Worm (Caenorhabditis elegans) whole organism, L4 larva: Measurements from ENCODE around the gene gcy-32.
A peak's percentile ranks its signal among the peaks of the same experiment; 100 is the strongest.

Experiments used
- F26F4.8 ChIP-seq: fragments of 200-800 bp; sonication (Bioruptor generic); conservative IDR thresholded peaks from 2 replicates; pipeline ENCODE4 v1.3.6; 2022; ENCODE audit warnings: missing genetic modification characterization, missing compliant biosample characterization
- F49E8.2 ChIP-seq: sonication (generic microtip); optimal IDR thresholded peaks from 2 replicates; lab custom pipeline; 2016; ENCODE audit warnings: missing compliant biosample characterization, mild to moderate bottlenecking, missing genetic modification characterization, borderline replicate concordance
- R02D3.7 ChIP-seq: fragments of 150-350 bp; sonication (generic microtip); optimal IDR thresholded peaks from 3 replicates; lab custom pipeline; 2014; ENCODE audit warnings: missing biosample characterization, missing genetic modification characterization
- T20F7.1 ChIP-seq: fragments of 200-800 bp; sonication (Bioruptor generic); optimal IDR thresholded peaks from 2 replicates; lab custom pipeline; 2018; ENCODE audit warnings: mild to moderate bottlenecking, missing genetic modification characterization, missing compliant biosample characterization
- T26A8.4 ChIP-seq: fragments of 200-800 bp; sonication (Bioruptor generic); IDR thresholded peaks from 2 replicates; pipeline ENCODE4 v1.3.6; 2022; ENCODE audit warnings: missing genetic modification characterization, missing compliant biosample characterization
- Y105C5A.15 ChIP-seq: fragments of 200-800 bp; sonication (Bioruptor generic); IDR thresholded peaks from 2 replicates; pipeline ENCODE4 v1.3.6; 2022; ENCODE audit warnings: missing genetic modification characterization, missing compliant biosample characterization
- ZK337.2 ChIP-seq: fragments of 200-800 bp; sonication (Bioruptor generic); IDR thresholded peaks from 2 replicates; pipeline ENCODE4 v1.3.6; 2022; ENCODE audit warnings: missing genetic modification reagents, missing genetic modification characterization, missing compliant biosample characterization
- aha-1 ChIP-seq: fragments of 150-350 bp; peaks from one replicate; lab custom pipeline; 2014; ENCODE audit warnings: missing biosample characterization, missing genetic modification characterization
- ceh-32 ChIP-seq: sonication (generic microtip); optimal IDR thresholded peaks from 2 replicates; lab custom pipeline; 2016; ENCODE audit warnings: mild to moderate bottlenecking, missing genetic modification characterization, missing compliant biosample characterization; ENCODE audit not compliant: poor library complexity
- cey-2 ChIP-seq: sonication (generic microtip); optimal IDR thresholded peaks from 3 replicates; lab custom pipeline; 2017; ENCODE audit warnings: missing genetic modification characterization, mild to moderate bottlenecking, missing compliant biosample characterization, antibody characterized with exemption, borderline replicate concordance; ENCODE audit not compliant: insufficient read depth
- daf-12 ChIP-seq: fragments of 150-350 bp; optimal IDR thresholded peaks from 2 replicates; lab custom pipeline; 2014; ENCODE audit warnings: missing biosample characterization, missing genetic modification reagents, missing genetic modification characterization
- daf-16 ChIP-seq, 3 experiments: sonication (generic microtip); optimal IDR thresholded peaks; 2 replicates each; lab custom pipeline; 2016 to 2017; ENCODE audit warnings: missing genetic modification characterization in 3 of 3, missing genetic modification reagents in 3 of 3, mild to moderate bottlenecking in 2 of 3, missing compliant biosample characterization in 2 of 3, missing biosample characterization in 1 of 3, moderate library complexity in 1 of 3
- daf-19 ChIP-seq: fragments of 200-800 bp; sonication (Bioruptor generic); conservative IDR thresholded peaks from 2 replicates; pipeline ENCODE4 v1.3.6; 2022; ENCODE audit warnings: missing genetic modification characterization, missing compliant biosample characterization
- daf-8 ChIP-seq: fragments of 200-800 bp; sonication (Bioruptor generic); IDR thresholded peaks from 2 replicates; pipeline ENCODE4 v1.3.6; 2022; ENCODE audit warnings: missing genetic modification characterization, missing compliant biosample characterization
- dmd-8 ChIP-seq: fragments of 200-800 bp; sonication (Bioruptor generic); IDR thresholded peaks from 2 replicates; pipeline ENCODE4 v1.3.6; 2022; ENCODE audit warnings: missing genetic modification characterization, missing compliant biosample characterization
- dmd-9 ChIP-seq: fragments of 200-800 bp; sonication (Bioruptor generic); IDR thresholded peaks from 2 replicates; pipeline ENCODE4 v1.3.6; 2022; ENCODE audit warnings: missing genetic modification reagents, missing genetic modification characterization, missing compliant biosample characterization
- dpl-1 ChIP-seq: fragments of 150-350 bp; optimal IDR thresholded peaks from 2 replicates; lab custom pipeline; 2014; ENCODE audit warnings: missing biosample characterization, missing genetic modification reagents, missing genetic modification characterization
- egl-43 ChIP-seq: fragments of 200-800 bp; sonication (Bioruptor generic); IDR thresholded peaks from 2 replicates; pipeline ENCODE4 v1.3.6; 2022; ENCODE audit warnings: missing genetic modification reagents, missing genetic modification characterization, missing compliant biosample characterization
- fos-1 ChIP-seq: fragments of 150-350 bp; optimal IDR thresholded peaks from 2 replicates; lab custom pipeline; 2014; ENCODE audit warnings: missing biosample characterization, missing genetic modification characterization
- gei-8 ChIP-seq: fragments of 200-800 bp; sonication (Bioruptor generic); optimal IDR thresholded peaks from 2 replicates; lab custom pipeline; 2018; ENCODE audit warnings: mild to moderate bottlenecking, missing genetic modification characterization, missing compliant biosample characterization
- hif-1 ChIP-seq, 2 experiments: sonication (generic microtip); optimal IDR thresholded peaks; 2 replicates each; lab custom pipeline; 2016 to 2017; ENCODE audit warnings: missing compliant biosample characterization in 2 of 2, missing genetic modification characterization in 2 of 2, missing genetic modification reagents in 2 of 2, missing genotype in 2 of 2, mild to moderate bottlenecking in 1 of 2
- hlh-11 ChIP-seq: fragments of 200-800 bp; sonication (Bioruptor generic); optimal IDR thresholded peaks from 2 replicates; lab custom pipeline; 2018; ENCODE audit warnings: mild to moderate bottlenecking, missing genetic modification characterization, missing compliant biosample characterization
- hlh-30 ChIP-seq: sonication (generic microtip); optimal IDR thresholded peaks from 2 replicates; lab custom pipeline; 2017; ENCODE audit warnings: antibody characterized with exemption, mild to moderate bottlenecking, missing genetic modification characterization, missing compliant biosample characterization; ENCODE audit not compliant: insufficient read depth
- jun-1 ChIP-seq: fragments of 150-350 bp; optimal IDR thresholded peaks from 2 replicates; lab custom pipeline; 2014; ENCODE audit warnings: missing biosample characterization, missing genetic modification reagents, missing genetic modification characterization
- lim-7 ChIP-seq: fragments of 200-800 bp; sonication (Bioruptor generic); IDR thresholded peaks from 2 replicates; pipeline ENCODE4 v1.3.6; 2022; ENCODE audit warnings: missing genetic modification characterization, missing compliant biosample characterization
- lin-15B ChIP-seq: fragments of 150-350 bp; sonication (generic microtip); optimal IDR thresholded peaks from 3 replicates; lab custom pipeline; 2014; ENCODE audit warnings: missing biosample characterization, missing genetic modification characterization
- lin-29 ChIP-seq: fragments of 200-800 bp; sonication (Bioruptor generic); IDR thresholded peaks from 2 replicates; pipeline ENCODE4 v1.3.6; 2022; ENCODE audit warnings: missing genetic modification reagents, missing genetic modification characterization, missing compliant biosample characterization
- lir-3 ChIP-seq: sonication (generic microtip); optimal IDR thresholded peaks from 2 replicates; lab custom pipeline; 2016; ENCODE audit warnings: mild to moderate bottlenecking, missing genetic modification characterization, missing compliant biosample characterization
- lsy-2 ChIP-seq, 2 experiments: fragments of 150-350 bp in 1 of 2; sonication (generic microtip) in 1 of 2; optimal IDR thresholded peaks; 2 replicates each; lab custom pipeline; 2014 to 2017; ENCODE audit warnings: missing biosample characterization in 2 of 2, missing genetic modification characterization in 2 of 2
- madf-5 ChIP-seq, 2 experiments: fragments of 200-800 bp; sonication (Bioruptor generic); IDR thresholded peaks; 2 replicates each; pipeline ENCODE4 v1.3.6; 2022; ENCODE audit warnings: missing compliant biosample characterization in 2 of 2, missing genetic modification characterization in 2 of 2
- mdl-1 ChIP-seq, 2 experiments: fragments of 150-350 bp in 1 of 2; sonication (generic microtip) in 1 of 2; optimal IDR thresholded peaks; 2 replicates each; lab custom pipeline; 2014 to 2017; ENCODE audit warnings: missing biosample characterization in 2 of 2, missing genetic modification characterization in 2 of 2
- mdt-29 ChIP-seq: fragments of 200-800 bp; sonication (Bioruptor generic); IDR thresholded peaks from 2 replicates; pipeline ENCODE4 v1.3.6; 2022; ENCODE audit warnings: missing genetic modification reagents, missing genetic modification characterization, missing compliant biosample characterization
- mep-1 ChIP-seq: fragments of 150-350 bp; sonication (generic microtip); optimal IDR thresholded peaks from 3 replicates; lab custom pipeline; 2014; ENCODE audit warnings: missing biosample characterization, missing genetic modification characterization
- mxl-3 ChIP-seq: fragments of 200-800 bp; sonication (Bioruptor generic); optimal IDR thresholded peaks from 2 replicates; lab custom pipeline; 2018; ENCODE audit warnings: mild to moderate bottlenecking, missing genetic modification characterization, missing compliant biosample characterization
- nhr-10 ChIP-seq: fragments of 150-350 bp; optimal IDR thresholded peaks from 2 replicates; lab custom pipeline; 2014; ENCODE audit warnings: missing biosample characterization, missing genetic modification characterization
- nhr-11 ChIP-seq: fragments of 150-350 bp; optimal IDR thresholded peaks from 2 replicates; lab custom pipeline; 2014; ENCODE audit warnings: missing biosample characterization, missing genetic modification characterization
- nhr-28 ChIP-seq: fragments of 150-350 bp; optimal IDR thresholded peaks from 2 replicates; lab custom pipeline; 2014; ENCODE audit warnings: missing biosample characterization, missing genetic modification characterization
- nhr-41 ChIP-seq: fragments of 200-800 bp; sonication (Bioruptor generic); IDR thresholded peaks from 2 replicates; pipeline ENCODE4 v1.3.6; 2022; ENCODE audit warnings: missing genetic modification reagents, missing genetic modification characterization, missing compliant biosample characterization
- nhr-42 ChIP-seq: fragments of 200-800 bp; sonication (Bioruptor generic); IDR thresholded peaks from 2 replicates; pipeline ENCODE4 v1.3.6; 2022; ENCODE audit warnings: missing genetic modification characterization, missing compliant biosample characterization
- nhr-48 ChIP-seq: sonication (generic microtip); optimal IDR thresholded peaks from 2 replicates; lab custom pipeline; 2016; ENCODE audit warnings: mild to moderate bottlenecking, missing genetic modification characterization, missing compliant biosample characterization
- nhr-6 ChIP-seq: fragments of 150-350 bp; optimal IDR thresholded peaks from 2 replicates; lab custom pipeline; 2014; ENCODE audit warnings: missing biosample characterization, missing genetic modification characterization
- nhr-77 ChIP-seq: fragments of 150-350 bp; optimal IDR thresholded peaks from 2 replicates; lab custom pipeline; 2014; ENCODE audit warnings: missing biosample characterization, missing genetic modification characterization
- pqm-1 ChIP-seq: sonication (generic microtip); optimal IDR thresholded peaks from 2 replicates; lab custom pipeline; 2017; ENCODE audit warnings: missing biosample characterization, missing genetic modification characterization
- rbr-2 ChIP-seq: sonication (generic microtip); optimal IDR thresholded peaks from 2 replicates; lab custom pipeline; 2016; ENCODE audit warnings: missing genotype, missing genetic modification characterization, missing compliant biosample characterization
- saeg-2 ChIP-seq: fragments of 200-800 bp; sonication (Bioruptor generic); IDR thresholded peaks from 2 replicates; pipeline ENCODE4 v1.3.6; 2022; ENCODE audit warnings: missing genetic modification reagents, missing genetic modification characterization, missing compliant biosample characterization
- set-16 ChIP-seq: fragments of 200-800 bp; sonication (Bioruptor generic); IDR thresholded peaks from 2 replicates; pipeline ENCODE4 v1.3.6; 2022; ENCODE audit warnings: missing genetic modification reagents, missing genetic modification characterization, missing compliant biosample characterization
- unc-62 ChIP-seq, 3 experiments: fragments of 150-350 bp in 1 of 3; sonication (generic microtip); optimal IDR thresholded peaks in 2 of 3; peaks in 1 of 3; 1 replicate in 1 of 3; 2 replicates in 2 of 3; lab custom pipeline; 2014 to 2017; ENCODE audit warnings: missing biosample characterization in 3 of 3, missing genetic modification characterization in 3 of 3, missing genetic modification reagents in 3 of 3, missing genotype in 1 of 3
- vab-7 ChIP-seq: fragments of 200-800 bp; sonication (Bioruptor generic); IDR thresholded peaks from 2 replicates; pipeline ENCODE4 v1.3.6; 2022; ENCODE audit warnings: missing genetic modification reagents, missing genetic modification characterization, missing compliant biosample characterization
- zag-1 ChIP-seq: fragments of 150-350 bp; optimal IDR thresholded peaks from 2 replicates; lab custom pipeline; 2014; ENCODE audit warnings: missing biosample characterization, missing genetic modification characterization
- zip-2 ChIP-seq: fragments of 150-350 bp; optimal IDR thresholded peaks from 2 replicates; lab custom pipeline; 2014; ENCODE audit warnings: missing biosample characterization, missing genetic modification characterization
- ztf-7 ChIP-seq: fragments of 150-350 bp; optimal IDR thresholded peaks from 2 replicates; lab custom pipeline; 2014; ENCODE audit warnings: missing biosample characterization, missing genetic modification characterization

The gcy-32 gene

ce11 chrV:13909400-13909799 is 5.9 kb downstream of the gcy-32 start, which contains the start of gene C06B3.7:
Gene C06B3.7, plus strand, starts transcription at chrV:13909686.
- TF ChIP-seq ZK337.2 (GFP tag; lab: Robert Waterston, UW): no peak
- peak; percentile 36 to 93 for TF ChIP-seq mdl-1 (tag; optimal IDR thresholded peaks at IDR 0.05; lab: Kevin White, UChicago)
- TF ChIP-seq mep-1: peak; percentile 90
- peak; percentile 91 for TF ChIP-seq nhr-6 (tag; lab: Kevin White, UChicago)
- TF ChIP-seq Y105C5A.15 (GFP tag; lab: Robert Waterston, UW): no peak
- peak; percentile 75 for TF ChIP-seq nhr-48 (tag; lab: Kevin White, UChicago)
- TF ChIP-seq T20F7.1: peak; percentile 67
- no peak for TF ChIP-seq lin-15B (tag; lab: Kevin White, UChicago)
- TF ChIP-seq lsy-2 (tag; optimal IDR thresholded peaks at IDR 0.05; lab: Kevin White, UChicago): peak; percentile 63 to 88
- TF ChIP-seq daf-12 (tag; lab: Kevin White, UChicago): no peak
- no peak for TF ChIP-seq rbr-2 (tag; lab: Kevin White, UChicago)
- TF ChIP-seq nhr-77 (tag; lab: Kevin White, UChicago): peak; percentile 96
- no peak for TF ChIP-seq lim-7 (GFP tag; lab: Robert Waterston, UW)
- no peak for TF ChIP-seq madf-5 (GFP tag; IDR thresholded peaks at IDR 0.05; lab: Robert Waterston, UW)
- TF ChIP-seq pqm-1 (tag; lab: Kevin White, UChicago): peak; percentile 57
- peak in 1 of 2 experiments; percentile 71 for TF ChIP-seq hif-1 (tag; optimal IDR thresholded peaks at IDR 0.05; lab: Kevin White, UChicago)
- no peak for TF ChIP-seq F26F4.8 (GFP tag; lab: Robert Waterston, UW)
- TF ChIP-seq gei-8 (GFP tag; lab: Kevin White, UChicago): no peak
- TF ChIP-seq vab-7 (GFP tag; lab: Robert Waterston, UW): no peak
- peak; percentile 95 for TF ChIP-seq nhr-28
- no peak for TF ChIP-seq daf-8 (GFP tag; lab: Robert Waterston, UW)
- no peak for TF ChIP-seq zag-1 (tag; lab: Kevin White, UChicago)
- peak; percentile 78 for TF ChIP-seq mdt-29 (GFP tag; lab: Robert Waterston, UW)
- no peak for TF ChIP-seq R02D3.7 (tag; lab: Kevin White, UChicago)
- TF ChIP-seq fos-1: peak; percentile 73
- TF ChIP-seq mxl-3 (GFP tag; lab: Kevin White, UChicago): peak; percentile 47
- peak; percentile 49 for TF ChIP-seq ztf-7 (tag; lab: Kevin White, UChicago)
- no peak for TF ChIP-seq F49E8.2 (tag; lab: Kevin White, UChicago)
- peak; percentile 83 for TF ChIP-seq zip-2 (tag; lab: Kevin White, UChicago)
- TF ChIP-seq daf-19 (GFP tag; lab: Robert Waterston, UW): no peak
- TF ChIP-seq cey-2 (tag; lab: Kevin White, UChicago): peak; percentile 65
- peak; percentile 99 for TF ChIP-seq aha-1 (tag; lab: Kevin White, UChicago)
- no peak for TF ChIP-seq jun-1 (tag; lab: Kevin White, UChicago)
- no peak for TF ChIP-seq egl-43 (GFP tag; lab: Robert Waterston, UW)
- no peak for TF ChIP-seq nhr-42 (GFP tag; lab: Robert Waterston, UW)
- TF ChIP-seq set-16 (GFP tag; lab: Robert Waterston, UW): no peak
- no peak for TF ChIP-seq dmd-9 (GFP tag; lab: Robert Waterston, UW)
- peak; percentile 78 for TF ChIP-seq nhr-10 (tag; lab: Kevin White, UChicago)
- TF ChIP-seq hlh-30 (tag; lab: Kevin White, UChicago): peak; percentile 99
- 0 out of 2 replicates have a peak, but pooled peaks have one; percentile 10 for TF ChIP-seq saeg-2 (GFP tag; lab: Robert Waterston, UW)
- TF ChIP-seq nhr-11 (tag; lab: Kevin White, UChicago): peak; percentile 98
- TF ChIP-seq ceh-32 (tag; lab: Kevin White, UChicago): no peak
- peak; percentile 51 to 83 for TF ChIP-seq daf-16 (GFP tag; optimal IDR thresholded peaks at IDR 0.05; lab: Kevin White, UChicago)
- TF ChIP-seq daf-16 (tag; optimal IDR thresholded peaks at IDR 0.05; lab: Kevin White, UChicago): peak; percentile 99
- no peak for TF ChIP-seq lir-3
- TF ChIP-seq T26A8.4 (GFP tag; lab: Robert Waterston, UW): 0 out of 2 replicates have a peak, but pooled peaks have one; percentile 29
- peak; percentile 96 for TF ChIP-seq hlh-11 (tag; lab: Kevin White, UChicago)
- TF ChIP-seq unc-62 (GFP tag; optimal IDR thresholded peaks at IDR 0.05 in 1 of 2; lab: Kevin White, UChicago): peak in 1 of 2 experiments; percentile 98
- TF ChIP-seq unc-62 (tag; optimal IDR thresholded peaks at IDR 0.05; lab: Kevin White, UChicago): no peak
- TF ChIP-seq dmd-8: no peak
- TF ChIP-seq dpl-1: peak; percentile 52
- TF ChIP-seq nhr-41 (GFP tag; lab: Robert Waterston, UW): no peak
- no peak for TF ChIP-seq lin-29 (GFP tag; lab: Robert Waterston, UW)
